Fruit fly (Drosophila melanogaster): Measurements from ENCODE around the gene Arglu1.
A peak's percentile ranks its signal among the peaks of the same experiment; 100 is the strongest.

Gene Arglu1

DNA sequence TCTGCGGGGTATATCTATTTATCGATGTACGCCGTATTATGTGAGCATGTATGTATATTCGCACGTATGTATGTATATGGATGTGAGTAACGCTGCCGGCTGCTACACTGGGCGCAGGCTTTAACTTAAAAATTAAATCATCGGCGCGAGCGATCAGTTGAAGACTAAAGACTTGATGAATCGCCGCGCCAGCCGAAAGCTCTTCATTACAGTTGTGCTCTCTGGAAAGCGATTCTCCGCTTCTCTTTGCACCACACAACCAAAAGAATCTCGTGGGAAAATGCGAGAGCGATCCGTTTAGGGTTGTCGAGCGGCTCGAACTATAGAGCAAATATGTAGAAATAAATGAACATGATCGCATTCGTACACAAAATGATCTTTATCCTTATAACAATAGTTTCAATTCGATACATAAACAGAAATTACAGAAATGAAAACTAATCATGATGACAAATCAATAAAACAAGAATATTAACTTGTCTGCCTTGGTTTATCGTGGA, 29.4 kb downstream of the Arglu1 start, which contains the start of gene CG13124 (continued):
- TF ChIP-seq CG4424 (GFP tag; optimal IDR thresholded peaks at IDR 0.05): no peak
- TF ChIP-seq odd (GFP tag; optimal IDR thresholded peaks at IDR 0.05): no peak
- no peak for TF ChIP-seq CG11696 (GFP tag; IDR thresholded peaks at IDR 0.05)
- TF ChIP-seq oc (tag; optimal IDR thresholded peaks at IDR 0.05): no peak
- TF ChIP-seq Abd-B (GFP tag; optimal IDR thresholded peaks at IDR 0.05): no peak
- TF ChIP-seq sr (GFP tag; IDR thresholded peaks at IDR 0.05): no peak
- no peak for TF ChIP-seq stc (GFP tag; IDR thresholded peaks at IDR 0.05)
- TF ChIP-seq BtbVII (GFP tag; optimal IDR thresholded peaks at IDR 0.05): peak; percentile 60
- TF ChIP-seq Nf-YA (GFP tag; IDR thresholded peaks at IDR 0.05): no peak
- TF ChIP-seq usp (GFP tag; optimal IDR thresholded peaks at IDR 0.05): no peak
- peak; percentile 0 for TF ChIP-seq ind (GFP tag; optimal IDR thresholded peaks at IDR 0.05)
- TF ChIP-seq prd (optimal IDR thresholded peaks at IDR 0.05): no peak
- no peak for TF ChIP-seq prd (GFP tag; IDR thresholded peaks at IDR 0.05)
- TF ChIP-seq Hmx (GFP tag; optimal IDR thresholded peaks at IDR 0.05): no peak
- TF ChIP-seq CrebB (tag; optimal IDR thresholded peaks at IDR 0.05): peak; percentile 44
- TF ChIP-seq Optix (GFP tag; IDR thresholded peaks at IDR 0.05): no peak
- TF ChIP-seq insv (GFP tag; optimal IDR thresholded peaks at IDR 0.05): no peak
- no peak for TF ChIP-seq da (GFP tag; optimal IDR thresholded peaks at IDR 0.05)
- TF ChIP-seq CG11085 (GFP tag; IDR thresholded peaks at IDR 0.05): no peak
- TF ChIP-seq CG15514 (GFP tag; optimal IDR thresholded peaks at IDR 0.05): peak; percentile 43
- no peak for TF ChIP-seq Dp (GFP tag; optimal IDR thresholded peaks at IDR 0.05)
- TF ChIP-seq CG11695 (GFP tag; IDR thresholded peaks at IDR 0.05): peak; percentile 23; the same call in 1 of the 3 replicates
- no peak for TF ChIP-seq CG1233 (GFP tag; optimal IDR thresholded peaks at IDR 0.05)
- no peak for TF ChIP-seq bigmax (GFP tag; optimal IDR thresholded peaks at IDR 0.05)
- no peak for TF ChIP-seq CG14441 (GFP tag; IDR thresholded peaks at IDR 0.05)
- no peak for TF ChIP-seq CG11398 (GFP tag; optimal IDR thresholded peaks at IDR 0.05)
- no peak for TF ChIP-seq ase (GFP tag; IDR thresholded peaks at IDR 0.05)
- TF ChIP-seq dpn (GFP tag; optimal IDR thresholded peaks at IDR 0.05): no peak
- TF ChIP-seq hth (optimal IDR thresholded peaks at IDR 0.05): no peak
- TF ChIP-seq CG30403 (GFP tag; optimal IDR thresholded peaks at IDR 0.05): no peak
- TF ChIP-seq dati (GFP tag; IDR thresholded peaks at IDR 0.05): no peak
- TF ChIP-seq CG13624 (GFP tag; optimal IDR thresholded peaks at IDR 0.05): peak; percentile 22
- TF ChIP-seq CG1647 (GFP tag; optimal IDR thresholded peaks at IDR 0.05): no peak
- 0 out of 2 replicates have a peak, but pooled peaks have one; percentile 10 for TF ChIP-seq sens-2 (GFP tag; IDR thresholded peaks at IDR 0.05)
- TF ChIP-seq CG4404 (GFP tag; IDR thresholded peaks at IDR 0.05): no peak
- TF ChIP-seq dmrt99B (tag; optimal IDR thresholded peaks at IDR 0.05): peak; percentile 11
- no peak for TF ChIP-seq Myb (GFP tag; optimal IDR thresholded peaks at IDR 0.05)
- TF ChIP-seq pros (GFP tag; optimal IDR thresholded peaks at IDR 0.05): no peak
- peak; percentile 50 for TF ChIP-seq Hand (GFP tag; optimal IDR thresholded peaks at IDR 0.05)
- TF ChIP-seq CG16815 (GFP tag; optimal IDR thresholded peaks at IDR 0.05): no peak
- TF ChIP-seq Taf1 (GFP tag; IDR thresholded peaks at IDR 0.05): no peak
- TF ChIP-seq Sox100B (GFP tag; optimal IDR thresholded peaks at IDR 0.05): no peak
- TF ChIP-seq Hey (tag; optimal IDR thresholded peaks at IDR 0.05): no peak
- TF ChIP-seq onecut (GFP tag; IDR thresholded peaks at IDR 0.05): no peak
- no peak for TF ChIP-seq MTF-1 (GFP tag; optimal IDR thresholded peaks at IDR 0.05; ENCODE audit: borderline replicate concordance)
- peak; percentile 50 for TF ChIP-seq CG13894 (tag; optimal IDR thresholded peaks at IDR 0.05)
- peak; percentile 10 for TF ChIP-seq Jarid2 (GFP tag; optimal IDR thresholded peaks at IDR 0.05)
- TF ChIP-seq zen (tag; optimal IDR thresholded peaks at IDR 0.05): no peak
- TF ChIP-seq gsb-n (tag; optimal IDR thresholded peaks at IDR 0.05): no peak
- no peak for TF ChIP-seq Ets97D (GFP tag; optimal IDR thresholded peaks at IDR 0.05)
- TF ChIP-seq Scr (GFP tag; IDR thresholded peaks at IDR 0.05; ENCODE audit: partially characterized antibody): no peak
- TF ChIP-seq ftz-f1 (GFP tag; optimal IDR thresholded peaks at IDR 0.05): no peak
